Fruit fly (Drosophila melanogaster) whole organism, embryonic: ENCODE results near the gene CG8673.

Experiments used
- Antp ChIP-seq: fragments of 200-800 bp; sonication (Bioruptor generic); optimal IDR thresholded peaks from 3 replicates; lab custom pipeline; 2016; ENCODE audit warnings: missing biosample characterization, missing genetic modification characterization
- Atf3 ChIP-seq: fragments of 200-800 bp; sonication (Bioruptor generic); optimal IDR thresholded peaks from 3 replicates; lab custom pipeline; 2016; ENCODE audit warnings: missing biosample characterization, missing genetic modification characterization
- Atf6 ChIP-seq: fragments of 200-800 bp; sonication (Bioruptor generic); IDR thresholded peaks from 2 replicates; pipeline ENCODE4 v1.3.6; 2022; ENCODE audit warnings: missing biosample characterization, missing genetic modification characterization
- CG11723 ChIP-seq: fragments of 200-800 bp; sonication (Bioruptor generic); optimal IDR thresholded peaks from 2 replicates; lab custom pipeline; 2017; ENCODE audit warnings: missing biosample characterization, mild to moderate bottlenecking, missing genetic modification characterization
- CG12155 ChIP-seq: fragments of 200-800 bp; sonication (Bioruptor generic); optimal IDR thresholded peaks from 3 replicates; lab custom pipeline; 2016; ENCODE audit warnings: missing biosample characterization, missing genetic modification characterization
- CG13287 ChIP-seq: fragments of 200-800 bp; sonication (Bioruptor generic); IDR thresholded peaks from 2 replicates; pipeline ENCODE4 v1.3.6; 2022; ENCODE audit warnings: missing biosample characterization, missing genetic modification characterization; ENCODE audit not compliant: partially characterized antibody
- CG16813 ChIP-seq: fragments of 200-800 bp; sonication (Bioruptor generic); IDR thresholded peaks from 3 replicates; pipeline ENCODE4 v1.3.6; 2022; ENCODE audit warnings: missing biosample characterization, missing genetic modification characterization; ENCODE audit not compliant: partially characterized antibody
- CG17359 ChIP-seq: fragments of 200-800 bp; sonication (Bioruptor generic); optimal IDR thresholded peaks from 3 replicates; lab custom pipeline; 2018; ENCODE audit warnings: missing biosample characterization, mild to moderate bottlenecking, missing genetic modification characterization, moderate library complexity
- CG1832 ChIP-seq: fragments of 200-800 bp; sonication (Bioruptor generic); optimal IDR thresholded peaks from 2 replicates; lab custom pipeline; 2017; ENCODE audit warnings: missing biosample characterization, mild to moderate bottlenecking, missing genetic modification characterization, inconsistent platforms
- CG18599 ChIP-seq: fragments of 200-800 bp; sonication (Bioruptor generic); optimal IDR thresholded peaks from 3 replicates; lab custom pipeline; 2017; ENCODE audit warnings: missing biosample characterization, missing genetic modification characterization, mild to moderate bottlenecking, moderate library complexity, missing genetic modification reagents
- CG2199 ChIP-seq: fragments of 200-800 bp; sonication (Bioruptor generic); IDR thresholded peaks from 3 replicates; pipeline ENCODE4 v1.3.6; 2022; ENCODE audit warnings: missing biosample characterization, missing genetic modification characterization
- CG2678 ChIP-seq: fragments of 200-800 bp; sonication (Bioruptor generic); optimal IDR thresholded peaks from 3 replicates; lab custom pipeline; 2019; ENCODE audit warnings: missing biosample characterization, mild to moderate bottlenecking, missing genetic modification characterization, moderate library complexity
- CG3163 ChIP-seq: fragments of 200-800 bp; sonication (Bioruptor generic); optimal IDR thresholded peaks from 3 replicates; lab custom pipeline; 2016; ENCODE audit warnings: missing biosample characterization, missing genetic modification characterization
- CG34224 ChIP-seq: fragments of 200-800 bp; sonication (Bioruptor generic); IDR thresholded peaks from 3 replicates; pipeline ENCODE4 v1.3.6; 2022; ENCODE audit warnings: missing biosample characterization, missing genetic modification characterization; ENCODE audit not compliant: partially characterized antibody
- CG34422 ChIP-seq: fragments of 200-800 bp; sonication (Bioruptor generic); IDR thresholded peaks from 3 replicates; pipeline ENCODE4 v1.3.6; 2022; ENCODE audit warnings: missing biosample characterization, missing genetic modification characterization
- CG4617 ChIP-seq: fragments of 200-800 bp; sonication (Bioruptor generic); optimal IDR thresholded peaks from 3 replicates; lab custom pipeline; 2016; ENCODE audit warnings: missing biosample characterization, missing genetic modification characterization, borderline replicate concordance
- CG5180 ChIP-seq: fragments of 200-800 bp; sonication (Bioruptor generic); optimal IDR thresholded peaks from 3 replicates; lab custom pipeline; 2017; ENCODE audit warnings: missing biosample characterization, missing genetic modification characterization, mild to moderate bottlenecking, moderate library complexity, missing genetic modification reagents
- CG8281 ChIP-seq: fragments of 200-800 bp; sonication (Bioruptor generic); optimal IDR thresholded peaks from 2 replicates; lab custom pipeline; 2018; ENCODE audit warnings: missing biosample characterization, mild to moderate bottlenecking, missing genetic modification characterization, moderate library complexity
- CG8290 ChIP-seq, 3 experiments: fragments of 200-800 bp; sonication (Bioruptor generic); optimal IDR thresholded peaks; 2 replicates each; lab custom pipeline; 2016 to 2019; ENCODE audit warnings: missing biosample characterization in 3 of 3, missing genetic modification characterization in 3 of 3, mild to moderate bottlenecking in 2 of 3, moderate library complexity in 1 of 3
- CG9215 ChIP-seq: fragments of 200-800 bp; sonication (Bioruptor generic); IDR thresholded peaks from 2 replicates; pipeline ENCODE4 v1.3.6; 2022; ENCODE audit warnings: missing biosample characterization, missing genetic modification characterization
- D19A ChIP-seq: fragments of 200-800 bp; optimal IDR thresholded peaks from 3 replicates; lab custom pipeline; 2019; ENCODE audit warnings: missing biosample characterization, mild to moderate bottlenecking, missing genetic modification characterization, moderate library complexity
- Ets97D ChIP-seq: fragments of 200-800 bp; sonication (Bioruptor generic); optimal IDR thresholded peaks from 3 replicates; lab custom pipeline; 2016; ENCODE audit warnings: missing biosample characterization, missing genetic modification characterization
- Fer1 ChIP-seq: fragments of 200-800 bp; sonication (Bioruptor generic); optimal IDR thresholded peaks from 2 replicates; lab custom pipeline; 2017; ENCODE audit warnings: missing biosample characterization, mild to moderate bottlenecking, missing genetic modification characterization
- Hr78 ChIP-seq, 2 experiments: fragments of 200-800 bp in 1 of 2; fragments of >200 bp in 1 of 2; sonication (Bioruptor generic) in 1 of 2; optimal IDR thresholded peaks; 2 replicates each; lab custom pipeline; 2017 to 2019; ENCODE audit warnings: missing biosample characterization in 2 of 2, missing genetic modification characterization in 2 of 2, mild to moderate bottlenecking in 1 of 2, moderate library complexity in 1 of 2
- Jarid2 ChIP-seq: fragments of 200-800 bp; sonication (Bioruptor generic); optimal IDR thresholded peaks from 3 replicates; lab custom pipeline; 2017; ENCODE audit warnings: mild to moderate bottlenecking, missing biosample characterization, missing genetic modification reagents, missing genetic modification characterization
- Ravus ChIP-seq: fragments of 200-800 bp; sonication (Bioruptor generic); IDR thresholded peaks from 2 replicates; pipeline ENCODE4 v1.3.6; 2022; ENCODE audit warnings: missing biosample characterization, missing genetic modification characterization
- Six4 ChIP-seq: fragments of 200-800 bp; sonication (Bioruptor generic); optimal IDR thresholded peaks from 2 replicates; lab custom pipeline; 2016; ENCODE audit warnings: missing biosample characterization, missing genetic modification characterization
- Trl ChIP-seq, 3 experiments: fragments of >200 bp in 2 of 3; fragments of 200-800 bp in 1 of 3; sonication (Bioruptor generic) in 1 of 3; optimal IDR thresholded peaks; 2 replicates in 1 of 3; 3 replicates in 2 of 3; lab custom pipeline; 2016 to 2017; ENCODE audit warnings: missing biosample characterization in 1 of 3, missing genetic modification characterization in 1 of 3
- YL-1 ChIP-seq: fragments of 200-800 bp; sonication (Bioruptor generic); optimal IDR thresholded peaks from 3 replicates; lab custom pipeline; 2017; ENCODE audit warnings: missing biosample characterization, mild to moderate bottlenecking, missing genetic modification characterization
- abd-A ChIP-seq: fragments of 200-800 bp; sonication (Bioruptor generic); optimal IDR thresholded peaks from 3 replicates; lab custom pipeline; 2019; ENCODE audit warnings: missing biosample characterization, mild to moderate bottlenecking, missing genetic modification characterization, moderate library complexity
- br ChIP-seq: fragments of >200 bp; optimal IDR thresholded peaks from 2 replicates; lab custom pipeline; 2017
- cad ChIP-seq: fragments of >200 bp; optimal IDR thresholded peaks from 2 replicates; lab custom pipeline; 2017; ENCODE audit warnings: missing biosample characterization, missing genetic modification characterization
- ci ChIP-seq: fragments of 200-800 bp; sonication (Bioruptor generic); IDR thresholded peaks from 3 replicates; pipeline ENCODE4 v1.3.6; 2022; ENCODE audit warnings: missing biosample characterization, missing genetic modification characterization
- corto ChIP-seq: fragments of 200-800 bp; sonication (Bioruptor generic); optimal IDR thresholded peaks from 2 replicates; lab custom pipeline; 2016; ENCODE audit warnings: missing biosample characterization, mild to moderate bottlenecking, missing genetic modification characterization, moderate library complexity
- danr ChIP-seq: fragments of 200-800 bp; sonication (Bioruptor generic); IDR thresholded peaks from 2 replicates; pipeline ENCODE4 v1.3.6; 2022; ENCODE audit warnings: missing biosample characterization, missing genetic modification characterization
- dati ChIP-seq: fragments of 200-800 bp; sonication (Bioruptor generic); IDR thresholded peaks from 2 replicates; pipeline ENCODE4 v1.3.6; 2022; ENCODE audit warnings: missing biosample characterization, missing genetic modification characterization
- dpn ChIP-seq, 2 experiments: fragments of 200-800 bp; sonication (Bioruptor generic); optimal IDR thresholded peaks; 3 replicates each; lab custom pipeline; 2016; ENCODE audit warnings: missing biosample characterization in 2 of 2, missing genetic modification characterization in 2 of 2
- eve ChIP-seq, 2 experiments: fragments of >200 bp; optimal IDR thresholded peaks; 2 replicates each; lab custom pipeline; 2017; ENCODE audit warnings: missing biosample characterization in 2 of 2, missing genetic modification characterization in 2 of 2
- exex ChIP-seq: fragments of 200-800 bp; sonication (Bioruptor generic); optimal IDR thresholded peaks from 4 replicates; lab custom pipeline; 2018; ENCODE audit warnings: missing biosample characterization, mild to moderate bottlenecking, missing genetic modification characterization, moderate library complexity
- ftz-f1 ChIP-seq: fragments of 200-800 bp; sonication (Bioruptor generic); optimal IDR thresholded peaks from 2 replicates; lab custom pipeline; 2016; ENCODE audit warnings: missing biosample characterization, missing genetic modification characterization
- mirr ChIP-seq: fragments of 200-800 bp; sonication (Bioruptor generic); optimal IDR thresholded peaks from 3 replicates; lab custom pipeline; 2018; ENCODE audit warnings: missing biosample characterization, mild to moderate bottlenecking, missing genetic modification characterization
- pzg ChIP-seq: fragments of 200-800 bp; sonication (Bioruptor generic); optimal IDR thresholded peaks from 3 replicates; lab custom pipeline; 2018; ENCODE audit warnings: missing biosample characterization, mild to moderate bottlenecking, missing genetic modification characterization, moderate library complexity
- sens ChIP-seq: fragments of 200-800 bp; sonication (Bioruptor generic); peaks from one replicate; lab custom pipeline; 2016; ENCODE audit warnings: missing biosample characterization, missing genetic modification characterization
- shn ChIP-seq: fragments of 200-800 bp; sonication (Bioruptor generic); optimal IDR thresholded peaks from 3 replicates; lab custom pipeline; 2016; ENCODE audit warnings: missing biosample characterization, missing genetic modification characterization
- unpg ChIP-seq: fragments of 200-800 bp; sonication (Bioruptor generic); optimal IDR thresholded peaks from 3 replicates; lab custom pipeline; 2018; ENCODE audit warnings: missing biosample characterization, mild to moderate bottlenecking, missing genetic modification characterization, moderate library complexity
- zen2 ChIP-seq: fragments of 200-800 bp; sonication (Bioruptor generic); IDR thresholded peaks from 3 replicates; pipeline ENCODE4 v1.3.6; 2022; ENCODE audit warnings: missing biosample characterization, missing genetic modification characterization; ENCODE audit not compliant: partially characterized antibody

The CG8673 gene

dm6 chr2L:8083427-8084295 is 40.5 kb upstream of the CG8673 start (continued):
- TF ChIP-seq D19A (tag; lab: Kevin White, UChicago) (peak; percentile 16), Ravus (no peak), br (lab: Kevin White, UChicago) (no peak), CG4617 (GFP tag; lab: Kevin White, UChicago) (peak; percentile 54), Atf3 (GFP tag; lab: Kevin White, UChicago) (peak; percentile 4), CG13287 (GFP tag; lab: Robert Waterston, UW) (no peak), Six4 (GFP tag; lab: Kevin White, UChicago) (no peak), CG2199 (GFP tag; lab: Robert Waterston, UW) (peak; percentile 71; the same call in 1 of the 3 replicates), mirr (GFP tag; lab: Kevin White, UChicago) (peak; percentile 45), Fer1 (GFP tag; lab: Kevin White, UChicago) (peak; percentile 16), Ets97D (GFP tag; lab: Kevin White, UChicago) (no peak), danr (GFP tag; lab: Robert Waterston, UW) (no peak), exex (tag; lab: Kevin White, UChicago) (peak; percentile 4), Atf6 (0 out of 2 replicates have a peak, but pooled peaks have one; percentile 11), CG9215 (GFP tag; lab: Robert Waterston, UW) (0 out of 2 replicates have a peak, but pooled peaks have one; percentile 19), CG17359 (no peak), CG18599 (GFP tag; lab: Kevin White, UChicago) (peak; percentile 41), ci (GFP tag; lab: Robert Waterston, UW) (peak; percentile 57; the same call in 2 of the 3 replicates), CG12155 (GFP tag; lab: Kevin White, UChicago) (no peak), eve (GFP tag; optimal IDR thresholded peaks at IDR 0.05; lab: Kevin White, UChicago) (no peak), CG5180 (peak; percentile 16), CG16813 (GFP tag; lab: Robert Waterston, UW) (no peak), Jarid2 (GFP tag; lab: Kevin White, UChicago) (peak; percentile 48), CG1832 (GFP tag; lab: Kevin White, UChicago) (peak; percentile 76), abd-A (tag; lab: Kevin White, UChicago) (peak; percentile 64), CG8281 (tag; lab: Kevin White, UChicago) (no peak), Antp (no peak), YL-1 (GFP tag; lab: Kevin White, UChicago) (peak; percentile 68), ftz-f1 (GFP tag; lab: Kevin White, UChicago) (peak; percentile 93), Trl (optimal IDR thresholded peaks at IDR 0.05; lab: Kevin White, UChicago) (peak; percentile 81 to 93), Trl (GFP tag; optimal IDR thresholded peaks at IDR 0.05; lab: Kevin White, UChicago) (peak; percentile 29), corto (GFP tag; lab: Kevin White, UChicago) (no peak), cad (no peak), CG3163 (GFP tag; lab: Kevin White, UChicago) (peak; percentile 65), CG34422 (GFP tag; lab: Robert Waterston, UW) (peak; percentile 60; the same call in 1 of the 3 replicates), Hr78 (GFP tag; optimal IDR thresholded peaks at IDR 0.05; lab: Kevin White, UChicago) (peak in 1 of 2 experiments; percentile 94), unpg (GFP tag; lab: Kevin White, UChicago) (no peak), CG11723 (GFP tag; lab: Kevin White, UChicago) (no peak), shn (GFP tag; lab: Kevin White, UChicago) (peak; percentile 4), pzg (peak; percentile 4), dpn (GFP tag; optimal IDR thresholded peaks at IDR 0.05; lab: Kevin White, UChicago) (no peak), CG8290 (GFP tag; optimal IDR thresholded peaks at IDR 0.05; lab: Kevin White, UChicago) (no peak), CG8290 (tag; optimal IDR thresholded peaks at IDR 0.05; lab: Kevin White, UChicago) (peak in 1 of 2 experiments; percentile 58), CG2678 (tag; lab: Kevin White, UChicago) (no peak), dati (GFP tag; lab: Robert Waterston, UW) (no peak), CG34224 (GFP tag; lab: Robert Waterston, UW) (no peak; the same call in 1 of the 3 replicates), zen2 (no peak; the same call in 1 of the 3 replicates), sens (GFP tag; lab: Kevin White, UChicago) (peak; percentile 70)
